Fruit fly (Drosophila melanogaster) whole organism, pupa: ENCODE results near the gene CG9427.

Experiments used
- CG10348 ChIP-seq: fragments of 200-800 bp; sonication (Bioruptor generic); IDR thresholded peaks from 2 replicates; pipeline ENCODE4 v1.3.6; 2022; ENCODE audit warnings: missing biosample characterization, missing genetic modification characterization
- CG12605 ChIP-seq: fragments of 200-800 bp; sonication (Bioruptor generic); IDR thresholded peaks from 2 replicates; pipeline ENCODE4 v1.3.6; 2022; ENCODE audit warnings: missing biosample characterization, missing genetic modification characterization
- CG13204 ChIP-seq: fragments of 200-800 bp; sonication (Bioruptor generic); optimal IDR thresholded peaks from 2 replicates; lab custom pipeline; 2018; ENCODE audit warnings: missing biosample characterization, mild to moderate bottlenecking, missing genetic modification characterization, moderate library complexity
- CG14655 ChIP-seq: fragments of 200-800 bp; sonication (Bioruptor generic); optimal IDR thresholded peaks from 3 replicates; lab custom pipeline; 2017; ENCODE audit warnings: mild to moderate bottlenecking, missing biosample characterization, missing genetic modification reagents, missing genetic modification characterization
- CG15710 ChIP-seq: fragments of 200-800 bp; sonication (Bioruptor generic); optimal IDR thresholded peaks from 2 replicates; lab custom pipeline; 2018; ENCODE audit warnings: missing biosample characterization, mild to moderate bottlenecking, missing genetic modification characterization, moderate library complexity
- CG17806 ChIP-seq: fragments of 200-800 bp; sonication (Bioruptor generic); optimal IDR thresholded peaks from 2 replicates; lab custom pipeline; 2018; ENCODE audit warnings: missing biosample characterization, mild to moderate bottlenecking, missing genetic modification characterization, moderate library complexity
- CG32121 ChIP-seq: fragments of 200-800 bp; sonication (Bioruptor generic); IDR thresholded peaks from 2 replicates; pipeline ENCODE4 v1.3.6; 2022; ENCODE audit warnings: missing biosample characterization, missing genetic modification characterization
- CG34367 ChIP-seq: fragments of 200-800 bp; sonication (Bioruptor generic); optimal IDR thresholded peaks from 2 replicates; lab custom pipeline; 2018; ENCODE audit warnings: missing biosample characterization, mild to moderate bottlenecking, missing genetic modification characterization
- CG4496 ChIP-seq: fragments of 200-800 bp; sonication (Bioruptor generic); IDR thresholded peaks from 3 replicates; pipeline ENCODE4 v1.3.6; 2022; ENCODE audit warnings: missing biosample characterization, missing genetic modification characterization
- CG8159 ChIP-seq: fragments of 200-800 bp; sonication (Bioruptor generic); optimal IDR thresholded peaks from 3 replicates; lab custom pipeline; 2018; ENCODE audit warnings: missing biosample characterization, mild to moderate bottlenecking, missing genetic modification characterization, moderate library complexity
- CG8301 ChIP-seq: fragments of 200-800 bp; sonication (Bioruptor generic); optimal IDR thresholded peaks from 2 replicates; lab custom pipeline; 2018; ENCODE audit warnings: missing biosample characterization, mild to moderate bottlenecking, missing genetic modification characterization
- CG9948 ChIP-seq: fragments of 200-800 bp; sonication (Bioruptor generic); optimal IDR thresholded peaks from 2 replicates; lab custom pipeline; 2018; ENCODE audit warnings: missing biosample characterization, mild to moderate bottlenecking, missing genetic modification characterization, moderate library complexity
- D1 ChIP-seq: fragments of 200-800 bp; sonication (Bioruptor generic); optimal IDR thresholded peaks from 2 replicates; lab custom pipeline; 2018; ENCODE audit warnings: missing biosample characterization, mild to moderate bottlenecking, missing genetic modification characterization, moderate library complexity
- EcR ChIP-seq: fragments of 200-800 bp; sonication (Bioruptor generic); optimal IDR thresholded peaks from 3 replicates; lab custom pipeline; 2019; ENCODE audit warnings: missing biosample characterization, missing genetic modification characterization, mild to moderate bottlenecking, moderate library complexity, missing genetic modification reagents
- Ets98B ChIP-seq: fragments of 200-800 bp; sonication (Bioruptor generic); IDR thresholded peaks from 2 replicates; pipeline ENCODE4 v1.3.6; 2022; ENCODE audit warnings: missing biosample characterization, missing genetic modification characterization
- Pif1A ChIP-seq: fragments of 200-800 bp; sonication (Bioruptor generic); optimal IDR thresholded peaks from 3 replicates; lab custom pipeline; 2016; ENCODE audit warnings: missing biosample characterization, missing genetic modification characterization
- Pif1B ChIP-seq: fragments of 200-800 bp; sonication (Bioruptor generic); optimal IDR thresholded peaks from 3 replicates; lab custom pipeline; 2016; ENCODE audit warnings: missing biosample characterization, missing genetic modification characterization
- Snoo ChIP-seq: fragments of 200-800 bp; sonication (Bioruptor generic); optimal IDR thresholded peaks from 3 replicates; lab custom pipeline; 2017; ENCODE audit warnings: missing biosample characterization, mild to moderate bottlenecking, missing genetic modification characterization, inconsistent platforms
- fd96Ca ChIP-seq: fragments of 200-800 bp; sonication (Bioruptor generic); IDR thresholded peaks from 3 replicates; pipeline ENCODE4 v1.3.6; 2022; ENCODE audit warnings: missing biosample characterization, missing genetic modification characterization
- gl ChIP-seq: fragments of 200-800 bp; sonication (Bioruptor generic); optimal IDR thresholded peaks from 2 replicates; lab custom pipeline; 2018; ENCODE audit warnings: missing biosample characterization, mild to moderate bottlenecking, missing genetic modification characterization
- rn ChIP-seq: fragments of 200-800 bp; sonication (Bioruptor generic); IDR thresholded peaks from 2 replicates; pipeline ENCODE4 v1.3.6; 2022; ENCODE audit warnings: missing biosample characterization, missing genetic modification characterization

Gene CG9427

DNA sequence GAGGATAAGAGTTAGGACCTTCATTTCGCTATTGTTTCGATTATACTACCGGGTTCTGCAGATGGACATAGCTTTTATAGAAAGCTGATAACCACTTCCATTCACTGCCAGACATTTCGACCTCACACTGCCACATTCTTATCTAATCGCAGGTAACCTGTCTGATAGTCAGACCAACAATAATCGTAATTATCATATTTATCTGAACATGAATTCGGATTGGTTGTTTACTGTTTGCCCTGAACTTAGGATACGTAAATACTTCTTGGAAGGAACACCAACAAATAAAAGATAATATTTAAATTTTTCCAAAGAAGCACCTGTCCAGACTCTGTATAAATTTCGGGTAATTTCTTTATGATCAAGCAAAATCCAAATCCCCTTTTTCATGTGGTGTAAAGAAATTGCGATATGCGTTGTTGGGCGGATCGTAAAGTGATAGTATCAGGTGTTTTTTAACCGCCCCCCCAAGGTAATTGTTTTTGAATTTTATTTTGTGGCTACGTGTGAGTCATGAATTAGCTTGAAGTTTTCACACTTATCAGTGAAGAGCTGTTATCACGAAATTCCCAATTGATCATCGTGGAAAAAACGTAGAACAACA lies 19.5 kb upstream of the CG9427 start, which contains the start of gene Fst:
Gene Fst (minus strand): TSS at position 51 of the 604 bp plus-strand sequence.
- TF ChIP-seq CG32121 (no peak), EcR (GFP tag; lab: Kevin White, UChicago) (no peak), CG4496 (GFP tag; lab: Robert Waterston, UW) (no peak), D1 (tag; lab: Kevin White, UChicago) (no peak), CG8159 (tag; lab: Kevin White, UChicago) (no peak)

DNA sequence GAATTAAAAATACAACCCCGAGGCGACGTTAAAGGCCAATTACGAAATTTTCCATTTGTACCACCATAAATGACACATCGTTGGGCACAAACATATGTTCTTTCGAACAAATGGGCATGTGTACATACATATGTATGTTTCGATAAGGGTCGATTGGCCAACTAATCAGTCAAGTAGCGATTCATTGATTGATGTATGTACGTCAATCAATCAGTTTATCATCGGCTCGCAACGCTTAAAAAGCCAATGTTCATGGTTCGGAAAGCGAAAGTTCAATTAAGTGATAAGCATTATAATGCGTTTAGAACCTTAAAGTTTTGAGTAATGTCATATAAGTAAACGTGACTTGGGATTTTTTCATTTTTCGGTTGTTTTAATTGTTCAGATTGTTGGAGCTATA lies 17.9 kb upstream of the CG9427 start:
- no peak for TF ChIP-seq Pif1B (GFP tag; lab: Kevin White, UChicago)

DNA sequence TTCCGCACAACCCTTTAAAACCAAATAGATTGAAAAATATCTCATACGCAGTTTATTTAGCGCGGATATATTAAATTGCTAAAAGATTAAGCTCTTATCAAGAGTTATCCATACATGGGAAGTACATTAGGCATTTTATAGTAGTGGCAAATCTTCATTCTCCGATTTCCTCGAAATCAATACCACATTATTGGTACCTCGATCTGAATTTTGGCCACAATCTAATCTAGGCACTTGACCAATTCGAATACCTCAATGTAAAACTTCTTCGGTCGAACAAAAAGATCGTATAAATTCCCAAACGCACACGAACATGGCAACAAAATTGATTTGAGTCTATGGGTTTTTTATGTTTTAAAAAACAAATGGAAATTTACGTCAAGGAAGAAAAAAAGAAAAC lies 17.2 kb upstream of the CG9427 start:
- TF ChIP-seq Pif1A (GFP tag; lab: Kevin White, UChicago), result no peak
- TF ChIP-seq CG15710, result no peak
- no peak for TF ChIP-seq rn
- no peak for TF ChIP-seq CG4496 (GFP tag; lab: Robert Waterston, UW)
- no peak for TF ChIP-seq CG34367 (tag; lab: Kevin White, UChicago)
- TF ChIP-seq CG12605 (GFP tag; lab: Robert Waterston, UW), result no peak

- TF ChIP-seq CG14655 (GFP tag; lab: Kevin White, UChicago) (no peak), Pif1B (GFP tag; lab: Kevin White, UChicago) (no peak), CG34367 (tag; lab: Kevin White, UChicago) (no peak), gl (no peak), EcR (GFP tag; lab: Kevin White, UChicago) (no peak), CG8159 (tag; lab: Kevin White, UChicago) (no peak), CG32121 (no peak), Snoo (no peak), CG12605 (GFP tag; lab: Robert Waterston, UW) (no peak), rn (no peak), D1 (tag; lab: Kevin White, UChicago) (no peak), CG8301 (tag; lab: Kevin White, UChicago) (no peak), CG13204 (GFP tag; lab: Kevin White, UChicago) (no peak), CG15710 (no peak), fd96Ca (GFP tag; lab: Robert Waterston, UW) (no peak)
These were observed 13.6 kb upstream of the CG9427 start for dm6 chr3R:9640313-9640712.

- TF ChIP-seq Pif1B (GFP tag; lab: Kevin White, UChicago), result no peak
- no peak for TF ChIP-seq EcR (GFP tag; lab: Kevin White, UChicago)
- no peak for TF ChIP-seq CG10348 (GFP tag; lab: Robert Waterston, UW)
- no peak for TF ChIP-seq CG14655 (GFP tag; lab: Kevin White, UChicago)
- no peak for TF ChIP-seq CG32121
- TF ChIP-seq fd96Ca (GFP tag; lab: Robert Waterston, UW), result no peak
- TF ChIP-seq CG13204 (GFP tag; lab: Kevin White, UChicago), result no peak
- TF ChIP-seq CG15710, result no peak
- no peak for TF ChIP-seq Ets98B (GFP tag; lab: Robert Waterston, UW)
- no peak for TF ChIP-seq CG8159 (tag; lab: Kevin White, UChicago)
- no peak for TF ChIP-seq Pif1A (GFP tag; lab: Kevin White, UChicago)
- TF ChIP-seq Snoo, result no peak
- no peak for TF ChIP-seq CG17806 (tag; lab: Kevin White, UChicago)
- no peak for TF ChIP-seq CG9948 (tag; lab: Kevin White, UChicago)
These were observed 11.2 kb upstream of the CG9427 start, which contains the start of gene Dh44 for dm6 chr3R:9637882-9638281. Gene Dh44, plus strand, starts transcription at chr3R:9638182.

DNA sequence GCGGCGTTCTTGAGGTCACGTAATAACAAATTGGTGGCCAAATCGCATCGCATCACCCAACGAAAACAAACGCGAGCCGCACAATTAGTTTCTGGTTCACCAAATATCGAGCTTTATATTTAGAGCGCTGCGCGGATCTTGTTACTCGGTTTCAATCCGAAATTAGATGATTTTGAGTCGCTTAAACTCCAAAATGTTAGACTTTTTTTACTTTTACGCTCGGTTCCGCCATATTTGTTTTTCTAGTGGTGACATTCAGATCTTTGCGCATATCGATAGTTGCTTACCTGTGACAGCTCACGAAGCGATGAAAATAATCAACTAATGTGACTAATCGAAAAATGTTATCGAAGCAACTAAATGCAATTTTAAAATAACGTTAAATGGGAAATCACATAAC lies 10.6 kb upstream of the CG9427 start, which contains the start of gene Scm:
Gene Scm (minus strand): TSS at position 251 of the 400 bp plus-strand sequence.
- no peak for TF ChIP-seq CG13204 (GFP tag; lab: Kevin White, UChicago)
- TF ChIP-seq EcR (GFP tag; lab: Kevin White, UChicago), result no peak
- no peak for TF ChIP-seq CG17806 (tag; lab: Kevin White, UChicago)
- no peak for TF ChIP-seq gl
- TF ChIP-seq CG10348 (GFP tag; lab: Robert Waterston, UW), result no peak
- no peak for TF ChIP-seq CG15710
- TF ChIP-seq CG14655 (GFP tag; lab: Kevin White, UChicago), result no peak
- no peak for TF ChIP-seq CG9948 (tag; lab: Kevin White, UChicago)
- no peak for TF ChIP-seq Snoo

dm6 chr3R:9632110-9632921 lies 5.6 kb upstream of the CG9427 start:
- TF ChIP-seq gl (no peak), CG9948 (tag; lab: Kevin White, UChicago) (no peak), CG10348 (GFP tag; lab: Robert Waterston, UW) (no peak), CG32121 (no peak), fd96Ca (GFP tag; lab: Robert Waterston, UW) (no peak), CG12605 (GFP tag; lab: Robert Waterston, UW) (no peak), CG17806 (tag; lab: Kevin White, UChicago) (no peak), rn (no peak), Pif1A (GFP tag; lab: Kevin White, UChicago) (no peak), CG15710 (no peak), Ets98B (GFP tag; lab: Robert Waterston, UW) (no peak), EcR (GFP tag; lab: Kevin White, UChicago) (no peak), CG8301 (tag; lab: Kevin White, UChicago) (no peak), Pif1B (GFP tag; lab: Kevin White, UChicago) (no peak)
